Worm (Caenorhabditis elegans): ENCODE data around the gene kat-1.

DNA sequence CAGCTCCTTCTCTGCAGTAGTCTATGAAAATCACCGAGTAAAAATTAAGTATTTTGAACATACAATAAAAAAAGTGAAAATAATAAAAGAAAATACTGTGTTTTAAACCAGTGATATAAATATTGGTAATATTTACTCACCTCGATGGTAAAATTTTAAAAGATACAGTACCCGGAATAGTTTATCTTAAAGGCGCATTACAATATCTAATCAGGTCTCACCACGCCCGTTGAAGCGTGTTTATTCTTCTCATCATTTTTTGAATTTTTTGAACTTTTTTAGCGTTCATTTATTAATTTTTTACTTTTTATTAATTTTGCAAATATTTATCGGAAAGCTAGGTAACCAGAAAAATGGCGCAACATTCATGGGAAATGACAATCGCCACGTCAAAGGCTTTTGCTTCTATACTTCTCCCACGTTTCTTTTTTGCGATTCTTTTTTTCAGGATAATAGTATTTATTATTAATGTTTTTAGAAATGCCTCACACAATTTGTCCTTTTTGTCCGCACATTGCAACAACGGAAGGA is 48.2 kb downstream of the kat-1 start, which contains the start of gene F10E7.2:
- TF ChIP-seq elt-3 (tag; optimal IDR thresholded peaks at IDR 0.05) (no peak), fkh-10 (GFP tag; optimal IDR thresholded peaks at IDR 0.05) (no peak), pha-4 (tag; optimal IDR thresholded peaks at IDR 0.05) (no peak), nhr-28 (tag; optimal IDR thresholded peaks at IDR 0.05) (no peak), nhr-25 (tag; optimal IDR thresholded peaks at IDR 0.05) (no peak), nfya-1 (tag; optimal IDR thresholded peaks at IDR 0.05; ENCODE audit: insufficient read depth) (no peak), ceh-82 (tag; optimal IDR thresholded peaks at IDR 0.05) (no peak), elt-2 (tag; optimal IDR thresholded peaks at IDR 0.05) (no peak), snpc-4 (tag; optimal IDR thresholded peaks at IDR 0.05) (no peak), R02D3.7 (tag; optimal IDR thresholded peaks at IDR 0.05) (no peak), ztf-11 (tag; optimal IDR thresholded peaks at IDR 0.05) (no peak), ceh-9 (tag; optimal IDR thresholded peaks at IDR 0.05) (no peak), mdl-1 (tag; optimal IDR thresholded peaks at IDR 0.05) (no peak), lin-15B (tag; optimal IDR thresholded peaks at IDR 0.05) (no peak)

Measured in whole organism, L3 larva.